Worm (Caenorhabditis elegans): Measurements from ENCODE around the gene T19C4.1.

T19C4.1 gene

DNA sequence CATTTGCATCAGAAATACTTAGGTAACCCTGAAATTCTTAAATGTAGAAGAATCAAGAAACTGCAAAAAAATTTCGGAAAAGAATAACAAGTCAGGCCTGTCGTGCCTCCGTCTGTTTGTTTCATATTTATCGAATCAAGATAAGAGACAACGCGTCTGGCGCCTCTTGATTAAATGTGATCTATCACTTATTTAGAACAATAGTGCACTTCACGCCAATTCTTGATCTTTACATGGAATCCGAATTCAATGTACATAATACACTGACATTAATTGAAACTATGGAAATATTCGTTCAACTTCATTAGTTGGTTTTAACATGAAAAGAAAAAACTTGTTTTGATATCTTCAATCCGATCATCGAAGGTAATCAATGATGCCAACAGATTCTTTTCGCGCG is 27.0 kb upstream of the T19C4.1 start, which contains the start of gene mboa-2 (continued):
- TF ChIP-seq egl-13 (tag; optimal IDR thresholded peaks at IDR 0.05) (no peak), F16B12.6 (tag; optimal IDR thresholded peaks at IDR 0.05) (no peak), nhr-76 (tag; optimal IDR thresholded peaks at IDR 0.05) (no peak), dpl-1 (GFP tag; optimal IDR thresholded peaks at IDR 0.05) (no peak), unc-86 (tag; optimal IDR thresholded peaks at IDR 0.05) (no peak), fos-1 (tag; optimal IDR thresholded peaks at IDR 0.05) (no peak), pqm-1 (tag; optimal IDR thresholded peaks at IDR 0.05) (no peak), unc-98 (GFP tag; IDR thresholded peaks at IDR 0.05) (no peak), alr-1 (tag; optimal IDR thresholded peaks at IDR 0.05; ENCODE audit: borderline replicate concordance) (no peak), nhr-77 (tag; optimal IDR thresholded peaks at IDR 0.05) (no peak), zag-1 (tag; optimal IDR thresholded peaks at IDR 0.05) (no peak), ceh-63 (GFP tag; optimal IDR thresholded peaks at IDR 0.05) (no peak), grh-1 (GFP tag; IDR thresholded peaks at IDR 0.05) (no peak), egl-27 (tag; optimal IDR thresholded peaks at IDR 0.05) (no peak), lin-15B (tag; optimal IDR thresholded peaks at IDR 0.05) (no peak), snpc-4 (tag; optimal IDR thresholded peaks at IDR 0.05) (no peak), ces-1 (GFP tag; optimal IDR thresholded peaks at IDR 0.05) (no peak), tlp-1 (tag; optimal IDR thresholded peaks at IDR 0.05) (no peak), lin-14 (GFP tag; optimal IDR thresholded peaks at IDR 0.05) (peak; percentile 21), nhr-19 (GFP tag; conservative IDR thresholded peaks at IDR 0.05) (peak; percentile 30), nhr-12 (tag; optimal IDR thresholded peaks at IDR 0.05) (no peak), ztf-4 (tag; optimal IDR thresholded peaks at IDR 0.05) (peak; percentile 2), nhr-237 (tag; optimal IDR thresholded peaks at IDR 0.05) (no peak), ceh-90 (tag; optimal IDR thresholded peaks at IDR 0.05) (no peak), swsn-7 (tag; optimal IDR thresholded peaks at IDR 0.05) (peak; percentile 25), isw-1 (GFP tag; IDR thresholded peaks at IDR 0.05) (no peak), C04F5.9 (tag; optimal IDR thresholded peaks at IDR 0.05) (no peak), unc-130 (tag; optimal IDR thresholded peaks at IDR 0.05) (no peak), nhr-84 (tag; optimal IDR thresholded peaks at IDR 0.05) (no peak), pag-3 (tag; optimal IDR thresholded peaks at IDR 0.05; ENCODE audit: borderline replicate concordance, insufficient read depth) (no peak), ceh-82 (tag; optimal IDR thresholded peaks at IDR 0.05) (no peak), nhr-85 (tag) (peak; percentile 49), elt-2 (tag; optimal IDR thresholded peaks at IDR 0.05) (peak; percentile 31), ets-5 (GFP tag; IDR thresholded peaks at IDR 0.05) (no peak), nhr-11 (tag; optimal IDR thresholded peaks at IDR 0.05) (no peak), Y116A8C.19 (tag; optimal IDR thresholded peaks at IDR 0.05; ENCODE audit: borderline replicate concordance) (no peak), C16A3.4 (tag; optimal IDR thresholded peaks at IDR 0.05) (no peak), ztf-11 (tag; optimal IDR thresholded peaks at IDR 0.05) (no peak), nhr-20 (tag; optimal IDR thresholded peaks at IDR 0.05) (peak; percentile 46), zip-4 (GFP tag; optimal IDR thresholded peaks at IDR 0.05) (no peak)

- no peak for TF ChIP-seq vab-15 (tag; optimal IDR thresholded peaks at IDR 0.05)
- peak; percentile 39 for TF ChIP-seq blmp-1 (tag; optimal IDR thresholded peaks at IDR 0.05)
- TF ChIP-seq pqm-1 (tag; optimal IDR thresholded peaks at IDR 0.05): no peak
- TF ChIP-seq dsc-1 (tag; optimal IDR thresholded peaks at IDR 0.05): peak; percentile 72
- peak; percentile 82 for TF ChIP-seq fkh-4 (tag; optimal IDR thresholded peaks at IDR 0.05; ENCODE audit: borderline replicate concordance)
- peak; percentile 68 to 81 (median 69) for TF ChIP-seq dpl-1 (GFP tag; optimal IDR thresholded peaks at IDR 0.05)
- TF ChIP-seq nhr-76 (tag; optimal IDR thresholded peaks at IDR 0.05): no peak
- TF ChIP-seq fkh-8 (tag; optimal IDR thresholded peaks at IDR 0.05): peak; percentile 85
- no peak for TF ChIP-seq fkh-10 (GFP tag; optimal IDR thresholded peaks at IDR 0.05)
- no peak for TF ChIP-seq nhr-28 (tag; optimal IDR thresholded peaks at IDR 0.05)
- TF ChIP-seq ceh-90 (tag; optimal IDR thresholded peaks at IDR 0.05): peak; percentile 86
- no peak for TF ChIP-seq zip-4 (GFP tag; optimal IDR thresholded peaks at IDR 0.05)
- TF ChIP-seq isw-1 (GFP tag; IDR thresholded peaks at IDR 0.05): peak; percentile 65
- TF ChIP-seq ceh-8 (GFP tag; optimal IDR thresholded peaks at IDR 0.05): no peak
- peak; percentile 70 for TF ChIP-seq skn-1 (tag; optimal IDR thresholded peaks at IDR 0.05)
- peak; percentile 93 for TF ChIP-seq lir-3 (tag; optimal IDR thresholded peaks at IDR 0.05; ENCODE audit: poor library complexity)
- no peak for TF ChIP-seq mef-2 (tag; optimal IDR thresholded peaks at IDR 0.05)
- peak; percentile 83 for TF ChIP-seq nhr-90 (tag; optimal IDR thresholded peaks at IDR 0.05; ENCODE audit: poor library complexity)
- peak; percentile 66 for TF ChIP-seq swsn-7 (tag; optimal IDR thresholded peaks at IDR 0.05)
- TF ChIP-seq unc-62 (GFP tag; optimal IDR thresholded peaks at IDR 0.05): no peak
- TF ChIP-seq nhr-85 (tag): peak; percentile 88
- peak; percentile 52 for TF ChIP-seq unc-98 (GFP tag; IDR thresholded peaks at IDR 0.05)
- TF ChIP-seq nhr-12 (tag; optimal IDR thresholded peaks at IDR 0.05): no peak
These were observed 25.6 kb upstream of the T19C4.1 start, which contains the start of the genes atp-5 and lmtr-3 for ce11 chrV:11123817-11124337. atp-5 (minus strand) TSS chrV:11123867. lmtr-3 (plus strand) TSS chrV:11124186.

Measured in whole organism, L1 larva.